Fruit fly (Drosophila melanogaster) Kc167 (cell line): Measurements from ENCODE around the gene CG34256.

Source experiments
- h ChIP-seq: fragments of >200 bp; optimal IDR thresholded peaks from 3 replicates; lab custom pipeline; 2018; ENCODE audit warnings: missing external identifiers
- insv ChIP-seq: fragments of >200 bp; optimal IDR thresholded peaks from 3 replicates; lab custom pipeline; 2018; ENCODE audit warnings: missing external identifiers
- psq ChIP-seq: fragments of >200 bp; optimal IDR thresholded peaks from 2 replicates; lab custom pipeline; 2017; ENCODE audit warnings: missing external identifiers

DNA sequence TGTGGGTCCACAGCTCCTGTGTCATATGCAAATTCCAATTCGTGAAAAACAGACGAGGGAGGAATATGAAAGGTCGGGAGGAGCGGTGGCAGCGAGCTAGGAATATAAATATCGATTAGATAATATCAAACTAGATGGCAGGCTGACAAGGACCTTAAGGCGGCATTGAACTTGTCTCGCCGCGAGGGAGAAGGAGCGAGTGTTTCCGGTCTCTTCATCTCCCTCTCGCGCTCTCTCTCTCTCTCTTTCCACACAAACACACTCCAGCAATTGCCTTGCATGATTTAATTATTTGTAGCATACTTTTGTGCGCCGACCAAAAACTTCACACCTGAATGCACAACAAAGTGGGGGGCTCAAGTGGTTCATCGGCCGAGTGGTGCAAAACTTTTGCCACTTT is 42.7 kb downstream of the CG34256 start:
- TF ChIP-seq insv (lab: Kevin White, UChicago), result no peak
- TF ChIP-seq h (lab: Kevin White, UChicago), result no peak
- no peak for TF ChIP-seq psq (lab: Kevin White, UChicago)
